Fruit fly (Drosophila melanogaster): ENCODE measurements around the gene Vm34Ca.

dm6 chr2L:13411566-13411965 is at the start of gene Vm34Ca:
- no peak for TF ChIP-seq toe (GFP tag; optimal IDR thresholded peaks at IDR 0.05)
- no peak for TF ChIP-seq CG11617 (GFP tag; optimal IDR thresholded peaks at IDR 0.05)
- peak; percentile 49 for TF ChIP-seq bab1 (GFP tag; optimal IDR thresholded peaks at IDR 0.05)
- no peak for TF ChIP-seq CG33017 (tag; optimal IDR thresholded peaks at IDR 0.05)
- no peak for TF ChIP-seq Mnt (GFP tag; optimal IDR thresholded peaks at IDR 0.05)
- TF ChIP-seq cnc (optimal IDR thresholded peaks at IDR 0.05), result no peak
- no peak for TF ChIP-seq CG7045 (GFP tag; optimal IDR thresholded peaks at IDR 0.05)
